Worm (Caenorhabditis elegans) whole organism, young adult: ENCODE measurements around the gene T10C6.6.

Experiments used
- B0035.1 ChIP-seq: sonication (generic microtip); optimal IDR thresholded peaks from 2 replicates; lab custom pipeline; 2016; ENCODE audit warnings: missing genetic modification characterization, mild to moderate bottlenecking, missing compliant biosample characterization, missing genotype, missing genetic modification reagents
- B0336.3 ChIP-seq: fragments of 200-800 bp; sonication (Bioruptor generic); IDR thresholded peaks from 2 replicates; pipeline ENCODE4 v1.3.6; 2022; ENCODE audit warnings: missing genetic modification characterization, missing compliant biosample characterization
- C17E4.6 ChIP-seq: fragments of 200-800 bp; sonication (Bioruptor generic); IDR thresholded peaks from 2 replicates; pipeline ENCODE4 v1.3.6; 2022; ENCODE audit warnings: missing genetic modification reagents, missing genetic modification characterization, missing compliant biosample characterization
- F57C9.4 ChIP-seq: sonication (generic microtip); optimal IDR thresholded peaks from 2 replicates; lab custom pipeline; 2017; ENCODE audit warnings: mild to moderate bottlenecking, missing genetic modification characterization, missing compliant biosample characterization
- Y53F4B.3 ChIP-seq: fragments of 200-800 bp; sonication (Bioruptor generic); IDR thresholded peaks from 2 replicates; pipeline ENCODE4 v1.3.6; 2022; ENCODE audit warnings: missing genetic modification reagents, missing genetic modification characterization, missing compliant biosample characterization
- Y79H2A.3 ChIP-seq: fragments of 200-800 bp; sonication (Bioruptor generic); conservative IDR thresholded peaks from 2 replicates; pipeline ENCODE4 v1.3.6; 2022; ENCODE audit warnings: missing genetic modification reagents, missing genetic modification characterization, missing compliant biosample characterization
- akir-1 ChIP-seq: fragments of 200-800 bp; sonication (Bioruptor generic); optimal IDR thresholded peaks from 2 replicates; lab custom pipeline; 2018; ENCODE audit warnings: mild to moderate bottlenecking, missing genetic modification characterization, moderate library complexity, missing compliant biosample characterization
- atf-7 ChIP-seq: sonication (generic microtip); optimal IDR thresholded peaks from 2 replicates; lab custom pipeline; 2017; ENCODE audit warnings: mild to moderate bottlenecking, missing genetic modification characterization, missing compliant biosample characterization
- athp-1 ChIP-seq: sonication (generic microtip); optimal IDR thresholded peaks from 2 replicates; lab custom pipeline; 2017; ENCODE audit warnings: mild to moderate bottlenecking, missing genetic modification characterization, missing compliant biosample characterization
- attf-6 ChIP-seq: fragments of 200-800 bp; sonication (Bioruptor generic); IDR thresholded peaks from 2 replicates; pipeline ENCODE4 v1.3.6; 2022; ENCODE audit warnings: missing genetic modification reagents, missing genetic modification characterization, missing compliant biosample characterization
- bed-1 ChIP-seq: fragments of 200-800 bp; sonication (Bioruptor generic); IDR thresholded peaks from 2 replicates; pipeline ENCODE4 v1.3.6; 2022; ENCODE audit warnings: missing genetic modification reagents, missing genetic modification characterization, missing compliant biosample characterization
- bed-2 ChIP-seq: fragments of 200-800 bp; sonication (Bioruptor generic); IDR thresholded peaks from 2 replicates; pipeline ENCODE4 v1.3.6; 2022; ENCODE audit warnings: missing genetic modification reagents, missing genetic modification characterization, missing compliant biosample characterization
- ceh-58 ChIP-seq: fragments of 200-800 bp; sonication (Bioruptor generic); IDR thresholded peaks from 2 replicates; pipeline ENCODE4 v1.3.6; 2022; ENCODE audit warnings: missing genetic modification characterization, missing compliant biosample characterization
- ceh-79 ChIP-seq: sonication (generic microtip); optimal IDR thresholded peaks from 2 replicates; lab custom pipeline; 2017; ENCODE audit warnings: mild to moderate bottlenecking, missing genetic modification characterization, missing compliant biosample characterization
- dox-1 ChIP-seq: fragments of 200-800 bp; sonication (Bioruptor generic); IDR thresholded peaks from 2 replicates; pipeline ENCODE4 v1.3.6; 2022; ENCODE audit warnings: missing genetic modification reagents, missing genetic modification characterization, missing compliant biosample characterization
- dpl-1 ChIP-seq: fragments of 150-350 bp; optimal IDR thresholded peaks from 2 replicates; lab custom pipeline; 2014; ENCODE audit warnings: missing biosample characterization, missing genetic modification reagents, missing genetic modification characterization
- efl-1 ChIP-seq: fragments of 150-350 bp; optimal IDR thresholded peaks from 2 replicates; lab custom pipeline; 2014; ENCODE audit warnings: missing biosample characterization, missing genetic modification reagents, missing genetic modification characterization
- gei-17 ChIP-seq: fragments of 200-800 bp; sonication (Bioruptor generic); optimal IDR thresholded peaks from 2 replicates; lab custom pipeline; 2018; ENCODE audit warnings: mild to moderate bottlenecking, missing genetic modification characterization, missing compliant biosample characterization
- hlh-26 ChIP-seq: fragments of 200-800 bp; sonication (Bioruptor generic); conservative IDR thresholded peaks from 2 replicates; pipeline ENCODE4 v1.3.6; 2022; ENCODE audit warnings: missing genetic modification reagents, missing genetic modification characterization, missing compliant biosample characterization
- hmg-20 ChIP-seq: fragments of 200-800 bp; sonication (Bioruptor generic); IDR thresholded peaks from 2 replicates; pipeline ENCODE4 v1.3.6; 2022; ENCODE audit warnings: missing genetic modification reagents, missing genetic modification characterization, missing compliant biosample characterization
- hsf-1 ChIP-seq: fragments of 200-800 bp; sonication (Bioruptor generic); IDR thresholded peaks from 2 replicates; pipeline ENCODE4 v1.3.6; 2022; ENCODE audit warnings: missing genetic modification reagents, missing genetic modification characterization, missing compliant biosample characterization
- lag-1 ChIP-seq: fragments of 200-800 bp; sonication (Bioruptor generic); IDR thresholded peaks from 2 replicates; pipeline ENCODE4 v1.3.6; 2022; ENCODE audit warnings: missing genetic modification reagents, missing genetic modification characterization, missing compliant biosample characterization
- lin-26 ChIP-seq: fragments of 200-800 bp; sonication (Bioruptor generic); IDR thresholded peaks from 2 replicates; pipeline ENCODE4 v1.3.6; 2022; ENCODE audit warnings: missing genetic modification reagents, missing genetic modification characterization, missing compliant biosample characterization
- lin-54 ChIP-seq: fragments of 200-800 bp; sonication (Bioruptor generic); optimal IDR thresholded peaks from 2 replicates; lab custom pipeline; 2018; ENCODE audit warnings: mild to moderate bottlenecking, missing genetic modification characterization, missing compliant biosample characterization
- lir-1 ChIP-seq: fragments of 200-800 bp; sonication (Bioruptor generic); conservative IDR thresholded peaks from 2 replicates; pipeline ENCODE4 v1.3.6; 2022; ENCODE audit warnings: missing genetic modification reagents, missing genetic modification characterization, missing compliant biosample characterization
- madf-3 ChIP-seq: fragments of 200-800 bp; sonication (Bioruptor generic); IDR thresholded peaks from 2 replicates; pipeline ENCODE4 v1.3.6; 2022; ENCODE audit warnings: missing genetic modification reagents, missing genetic modification characterization, missing compliant biosample characterization
- madf-6 ChIP-seq: fragments of 200-800 bp; sonication (Bioruptor generic); IDR thresholded peaks from 2 replicates; pipeline ENCODE4 v1.3.6; 2022; ENCODE audit warnings: missing genetic modification reagents, missing genetic modification characterization, missing compliant biosample characterization
- madf-8 ChIP-seq: fragments of 200-800 bp; sonication (Bioruptor generic); conservative IDR thresholded peaks from 2 replicates; pipeline ENCODE4 v1.3.6; 2022; ENCODE audit warnings: missing genetic modification reagents, missing genetic modification characterization, missing compliant biosample characterization
- nhr-179 ChIP-seq: sonication (generic microtip); optimal IDR thresholded peaks from 2 replicates; lab custom pipeline; 2016; ENCODE audit warnings: mild to moderate bottlenecking, missing genetic modification characterization, missing compliant biosample characterization
- nhr-80 ChIP-seq: sonication (generic microtip); optimal IDR thresholded peaks from 2 replicates; lab custom pipeline; 2016; ENCODE audit warnings: missing genetic modification characterization, missing compliant biosample characterization
- sdz-38 ChIP-seq: sonication (generic microtip); optimal IDR thresholded peaks from 2 replicates; lab custom pipeline; 2016; ENCODE audit warnings: missing genotype, missing genetic modification characterization, missing compliant biosample characterization
- sea-2 ChIP-seq: fragments of 200-800 bp; sonication (Bioruptor generic); IDR thresholded peaks from 2 replicates; pipeline ENCODE4 v1.3.6; 2022; ENCODE audit warnings: missing genetic modification characterization, missing compliant biosample characterization
- snpc-1.1 ChIP-seq: sonication (generic microtip); optimal IDR thresholded peaks from 2 replicates; lab custom pipeline; 2017; ENCODE audit warnings: missing genetic modification characterization, mild to moderate bottlenecking, missing compliant biosample characterization, antibody characterized with exemption, moderate library complexity, missing genotype, missing genetic modification reagents; ENCODE audit not compliant: insufficient read depth
- snpc-1.3 ChIP-seq: sonication (generic microtip); optimal IDR thresholded peaks from 2 replicates; lab custom pipeline; 2017; ENCODE audit warnings: missing genetic modification characterization, mild to moderate bottlenecking, missing compliant biosample characterization, antibody characterized with exemption, moderate library complexity, missing genotype, missing genetic modification reagents; ENCODE audit not compliant: insufficient read depth
- snpc-3.4 ChIP-seq: sonication (generic microtip); optimal IDR thresholded peaks from 2 replicates; lab custom pipeline; 2017; ENCODE audit warnings: missing genetic modification characterization, mild to moderate bottlenecking, missing compliant biosample characterization, antibody characterized with exemption, moderate library complexity, missing genotype, missing genetic modification reagents
- snpc-4 ChIP-seq, 5 experiments: fragments of 150-350 bp in 1 of 5; sonication (generic microtip) in 4 of 5; optimal IDR thresholded peaks; 2 replicates each; lab custom pipeline; 2014 to 2018; ENCODE audit warnings: missing genetic modification characterization in 5 of 5, missing biosample characterization in 3 of 5, antibody characterized with exemption in 2 of 5, mild to moderate bottlenecking in 2 of 5, missing compliant biosample characterization in 2 of 5, missing genotype in 2 of 5, moderate library complexity in 2 of 5, missing genetic modification reagents in 1 of 5
- tbp1 ChIP-seq: fragments of 200-800 bp; sonication (Bioruptor generic); optimal IDR thresholded peaks from 2 replicates; lab custom pipeline; 2018; ENCODE audit warnings: mild to moderate bottlenecking, missing genetic modification characterization, missing compliant biosample characterization
- tlf-1 ChIP-seq: fragments of 200-800 bp; sonication (Bioruptor generic); optimal IDR thresholded peaks from 2 replicates; lab custom pipeline; 2018; ENCODE audit warnings: mild to moderate bottlenecking, missing genetic modification characterization, missing compliant biosample characterization
- xnd-1 ChIP-seq: sonication (generic microtip); optimal IDR thresholded peaks from 2 replicates; lab custom pipeline; 2016; ENCODE audit warnings: missing genotype, missing genetic modification reagents, missing genetic modification characterization, missing compliant biosample characterization
- zim-3 ChIP-seq: sonication (generic microtip); optimal IDR thresholded peaks from 2 replicates; lab custom pipeline; 2017; ENCODE audit warnings: mild to moderate bottlenecking, missing genetic modification characterization, moderate library complexity, missing compliant biosample characterization
- ztf-18 ChIP-seq: sonication (generic microtip); optimal IDR thresholded peaks from 2 replicates; lab custom pipeline; 2016; ENCODE audit warnings: missing genotype, mild to moderate bottlenecking, missing genetic modification characterization, missing compliant biosample characterization
- ztf-28 ChIP-seq: fragments of 200-800 bp; sonication (Bioruptor generic); IDR thresholded peaks from 2 replicates; pipeline ENCODE4 v1.3.6; 2022; ENCODE audit warnings: missing genetic modification reagents, missing genetic modification characterization, missing compliant biosample characterization
- ztf-6 ChIP-seq: fragments of 200-800 bp; sonication (Bioruptor generic); IDR thresholded peaks from 2 replicates; pipeline ENCODE4 v1.3.6; 2022; ENCODE audit warnings: missing genetic modification reagents, missing genetic modification characterization, missing compliant biosample characterization

T10C6.6 gene

ce11 chrV:16053373-16053772 is 29.2 kb downstream of the T10C6.6 start, which contains the start of gene F14H3.3:
Gene F14H3.3, minus strand, starts transcription at chrV:16053473.
- TF ChIP-seq madf-3 (GFP tag; lab: Robert Waterston, UW), result no peak
- no peak for TF ChIP-seq B0336.3
- no peak for TF ChIP-seq Y53F4B.3
- no peak for TF ChIP-seq tbp1
- TF ChIP-seq madf-6, result no peak
- TF ChIP-seq dox-1 (GFP tag; lab: Robert Waterston, UW), result no peak
- no peak for TF ChIP-seq lin-54
- no peak for TF ChIP-seq ztf-18 (tag; lab: Kevin White, UChicago)
- no peak for TF ChIP-seq ztf-6
- no peak for TF ChIP-seq snpc-1.1
- TF ChIP-seq xnd-1, result no peak
- TF ChIP-seq hmg-20 (GFP tag; lab: Robert Waterston, UW), result no peak
- no peak for TF ChIP-seq sea-2 (GFP tag; lab: Robert Waterston, UW)
- TF ChIP-seq B0035.1 (tag; lab: Kevin White, UChicago), result no peak
- TF ChIP-seq gei-17, result no peak
- TF ChIP-seq bed-1 (GFP tag; lab: Robert Waterston, UW), result no peak
- no peak for TF ChIP-seq bed-2 (GFP tag; lab: Robert Waterston, UW)
- no peak for TF ChIP-seq hlh-26

ce11 chrV:16055031-16055430 is 30.9 kb downstream of the T10C6.6 start, which contains the start of gene F14H3.4:
Gene F14H3.4, minus strand, starts transcription at chrV:16055072.
- TF ChIP-seq ztf-28, result no peak
- peak; percentile 69 for TF ChIP-seq madf-8
- TF ChIP-seq efl-1, result peak; percentile 62
- TF ChIP-seq dpl-1 (GFP tag; lab: Kevin White, UChicago), result peak; percentile 5
- TF ChIP-seq xnd-1, result peak; percentile 42
- TF ChIP-seq zim-3 (tag; lab: Kevin White, UChicago), result no peak
- peak; percentile 88 for TF ChIP-seq madf-6
- TF ChIP-seq Y79H2A.3 (GFP tag; lab: Robert Waterston, UW), result no peak
- TF ChIP-seq F57C9.4, result no peak
- no peak for TF ChIP-seq nhr-179
- no peak for TF ChIP-seq lin-26 (GFP tag; lab: Robert Waterston, UW)
- TF ChIP-seq snpc-1.3 (tag; lab: Kevin White, UChicago), result no peak

DNA sequence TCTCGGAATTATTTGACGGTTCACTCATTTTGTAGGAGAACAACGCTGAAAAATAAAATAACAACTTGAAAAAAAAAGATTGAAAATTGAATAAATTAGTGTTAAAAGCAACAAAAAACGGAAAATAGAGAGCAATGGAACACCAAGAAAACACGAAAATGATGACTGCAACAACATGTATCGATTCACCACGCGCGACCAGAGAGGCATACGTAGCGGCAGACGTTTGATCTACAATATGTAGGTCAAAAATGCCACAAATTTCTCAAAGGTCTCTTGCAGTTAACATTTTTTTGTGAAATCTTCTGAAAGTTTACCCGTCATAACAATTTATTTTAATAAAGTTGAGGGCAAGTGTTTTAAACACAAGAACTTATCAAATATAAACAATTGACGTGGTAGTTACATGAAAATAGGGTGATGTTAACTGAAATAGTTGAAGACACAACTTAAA is 32.9 kb downstream of the T10C6.6 start, which contains the start of gene F14H3.5:
TSS of gene F14H3.5 (minus strand) at position 51 of the 454 bp plus-strand sequence.
- peak; percentile 38 for TF ChIP-seq snpc-3.4 (tag; lab: Kevin White, UChicago)
- 0 out of 2 replicates have a peak, but pooled peaks have one; percentile 54 for TF ChIP-seq hsf-1 (GFP tag; lab: Robert Waterston, UW)
- TF ChIP-seq Y79H2A.3 (GFP tag; lab: Robert Waterston, UW), result 0 out of 2 replicates have a peak, but pooled peaks have one; percentile 26
- TF ChIP-seq dpl-1 (GFP tag; lab: Kevin White, UChicago), result peak; percentile 46
- 0 out of 2 replicates have a peak, but pooled peaks have one; percentile 26 for TF ChIP-seq madf-8
- peak; percentile 71 for TF ChIP-seq madf-6
- TF ChIP-seq efl-1, result peak; percentile 69
- TF ChIP-seq attf-6 (GFP tag; lab: Robert Waterston, UW), result 0 out of 2 replicates have a peak, but pooled peaks have one; percentile 7
- TF ChIP-seq nhr-80 (tag; lab: Kevin White, UChicago), result no peak
- no peak for TF ChIP-seq tlf-1 (GFP tag; lab: Kevin White, UChicago)

DNA sequence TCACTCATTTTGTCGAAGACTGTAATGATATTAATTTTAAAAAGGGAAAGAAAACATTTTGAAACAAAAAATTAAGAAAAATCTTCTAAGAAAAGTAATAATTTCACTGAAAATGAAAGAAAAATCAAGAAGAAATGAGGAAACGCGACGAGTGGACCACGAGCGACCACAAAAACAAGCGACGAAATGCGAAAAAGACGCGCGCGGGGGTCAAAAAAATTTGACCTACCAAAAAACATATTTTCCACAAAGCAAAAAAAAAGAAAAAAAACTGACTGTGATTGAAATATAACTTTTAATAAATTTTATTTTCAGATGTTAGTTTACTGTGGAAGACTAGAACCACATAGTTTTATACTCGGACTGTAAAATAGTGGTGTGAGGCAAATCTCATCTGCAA is 34.7 kb downstream of the T10C6.6 start, which contains the start of gene F14H3.6:
TSS of gene F14H3.6 (minus strand) at position 22 of the 400 bp plus-strand sequence.
- TF ChIP-seq C17E4.6 (GFP tag; lab: Robert Waterston, UW) (no peak), akir-1 (GFP tag; lab: Kevin White, UChicago) (no peak), athp-1 (tag; lab: Kevin White, UChicago) (no peak), hsf-1 (GFP tag; lab: Robert Waterston, UW) (no peak), madf-8 (peak; percentile 75), lag-1 (GFP tag; lab: Robert Waterston, UW) (no peak), ceh-58 (GFP tag; lab: Robert Waterston, UW) (no peak), hmg-20 (GFP tag; lab: Robert Waterston, UW) (no peak), snpc-4 (GFP tag; optimal IDR thresholded peaks at IDR 0.05; lab: Kevin White, UChicago) (no peak), snpc-4 (tag; optimal IDR thresholded peaks at IDR 0.05; lab: Kevin White, UChicago) (no peak), xnd-1 (peak; percentile 44), lir-1 (GFP tag; lab: Robert Waterston, UW) (no peak), snpc-1.3 (tag; lab: Kevin White, UChicago) (no peak), efl-1 (peak; percentile 86), ceh-79 (tag; lab: Kevin White, UChicago) (no peak), atf-7 (tag; lab: Kevin White, UChicago) (no peak), sdz-38 (no peak), dpl-1 (GFP tag; lab: Kevin White, UChicago) (peak; percentile 69)
